Fruit fly (Drosophila melanogaster) S2 (cell line): ENCODE results near the gene eIF3d1.

ENCODE experiments used
- CG8478 ChIP-seq: fragments of >200 bp; optimal IDR thresholded peaks from 2 replicates; lab custom pipeline; 2018
- CTCF ChIP-seq, 2 experiments: fragments of >200 bp; optimal IDR thresholded peaks; 2 replicates each; lab custom pipeline; 2018

DNA sequence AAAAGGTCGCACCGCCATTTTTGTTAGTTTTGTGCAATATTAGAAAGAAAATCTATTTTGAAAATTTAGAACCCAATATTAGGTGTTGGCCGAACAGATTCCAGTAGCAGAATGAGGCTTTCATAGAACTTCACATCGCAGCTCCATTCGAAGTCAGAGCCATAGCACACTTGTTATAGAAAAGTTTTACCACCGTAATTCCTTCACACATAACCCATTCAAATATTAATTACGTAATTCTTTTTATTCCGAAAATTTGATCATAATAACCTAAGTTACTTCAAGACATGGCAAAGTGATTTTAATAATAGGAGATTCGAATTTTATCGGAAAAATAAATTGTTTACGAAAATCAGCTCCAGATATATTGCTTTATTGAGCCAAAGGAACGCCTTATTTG, 16.3 kb downstream of the eIF3d1 start, which contains the start of gene CG10252:
- TF ChIP-seq CG8478 (lab: Kevin White, UChicago) (no peak), CTCF (optimal IDR thresholded peaks at IDR 0.05; lab: Kevin White, UChicago) (no peak)
